Worm (Caenorhabditis elegans) whole organism, mixed stage, embryonic: ENCODE data around the gene clc-28.

Experiments used
- M03D4.4 ChIP-seq: sonication (generic microtip); optimal IDR thresholded peaks from 2 replicates; lab custom pipeline; 2017; ENCODE audit warnings: mild to moderate bottlenecking, missing genetic modification characterization, missing compliant biosample characterization
- bed-3 ChIP-seq: fragments of 200-800 bp; sonication (Bioruptor generic); optimal IDR thresholded peaks from 3 replicates; lab custom pipeline; 2018; ENCODE audit warnings: mild to moderate bottlenecking, missing genetic modification characterization, moderate library complexity, missing compliant biosample characterization
- blmp-1 ChIP-seq: fragments of 150-350 bp; optimal IDR thresholded peaks from 2 replicates; lab custom pipeline; 2014; ENCODE audit warnings: missing biosample characterization, missing genetic modification characterization
- ceh-39 ChIP-seq: fragments of 150-350 bp; optimal IDR thresholded peaks from 2 replicates; lab custom pipeline; 2014; ENCODE audit warnings: missing biosample characterization, missing genetic modification characterization
- ceh-43 ChIP-seq: fragments of 200-800 bp; sonication (Bioruptor generic); optimal IDR thresholded peaks from 2 replicates; lab custom pipeline; 2018; ENCODE audit warnings: mild to moderate bottlenecking, missing genetic modification characterization, moderate library complexity, missing compliant biosample characterization
- ceh-83 ChIP-seq: fragments of 200-800 bp; sonication (Bioruptor generic); optimal IDR thresholded peaks from 2 replicates; lab custom pipeline; 2018; ENCODE audit warnings: mild to moderate bottlenecking, missing genetic modification characterization, missing compliant biosample characterization
- ces-1 ChIP-seq: fragments of 150-350 bp; optimal IDR thresholded peaks from 2 replicates; lab custom pipeline; 2014; ENCODE audit warnings: missing biosample characterization, missing genetic modification reagents, missing genetic modification characterization
- cnd-1 ChIP-seq: fragments of 200-800 bp; sonication (Bioruptor generic); optimal IDR thresholded peaks from 2 replicates; lab custom pipeline; 2018; ENCODE audit warnings: mild to moderate bottlenecking, missing genetic modification characterization, missing compliant biosample characterization
- drap-1 ChIP-seq: fragments of 200-800 bp; sonication (Bioruptor generic); optimal IDR thresholded peaks from 3 replicates; lab custom pipeline; 2018; ENCODE audit warnings: mild to moderate bottlenecking, missing genetic modification characterization, missing compliant biosample characterization
- elt-1 ChIP-seq: sonication (generic microtip); optimal IDR thresholded peaks from 2 replicates; lab custom pipeline; 2017; ENCODE audit warnings: missing genetic modification characterization, mild to moderate bottlenecking, missing compliant biosample characterization, antibody characterized with exemption, moderate library complexity, borderline replicate concordance; ENCODE audit not compliant: insufficient read depth
- elt-3 ChIP-seq: fragments of 150-350 bp; optimal IDR thresholded peaks from 2 replicates; lab custom pipeline; 2014; ENCODE audit warnings: missing biosample characterization, missing genetic modification characterization
- flh-1 ChIP-seq: fragments of 200-800 bp; sonication (Bioruptor generic); optimal IDR thresholded peaks from 2 replicates; lab custom pipeline; 2018; ENCODE audit warnings: mild to moderate bottlenecking, missing genetic modification characterization, moderate library complexity, missing compliant biosample characterization
- ham-2 ChIP-seq: fragments of 200-800 bp; sonication (Bioruptor generic); optimal IDR thresholded peaks from 2 replicates; lab custom pipeline; 2018; ENCODE audit warnings: mild to moderate bottlenecking, missing genetic modification characterization, missing compliant biosample characterization
- hlh-1 ChIP-seq: fragments of 150-350 bp; optimal IDR thresholded peaks from 2 replicates; lab custom pipeline; 2014; ENCODE audit warnings: missing biosample characterization, missing genetic modification reagents, missing genetic modification characterization
- lin-13 ChIP-seq: fragments of 150-350 bp; optimal IDR thresholded peaks from 2 replicates; lab custom pipeline; 2014; ENCODE audit warnings: missing biosample characterization, missing genetic modification characterization
- lin-32 ChIP-seq: fragments of 200-800 bp; sonication (Bioruptor generic); optimal IDR thresholded peaks from 2 replicates; lab custom pipeline; 2018; ENCODE audit warnings: mild to moderate bottlenecking, missing genetic modification characterization, missing compliant biosample characterization
- lsy-2 ChIP-seq: fragments of 150-350 bp; optimal IDR thresholded peaks from 2 replicates; lab custom pipeline; 2014; ENCODE audit warnings: missing biosample characterization, missing genetic modification characterization
- mab-5 ChIP-seq: fragments of 150-350 bp; optimal IDR thresholded peaks from 2 replicates; lab custom pipeline; 2014; ENCODE audit warnings: missing biosample characterization, missing genetic modification characterization
- mep-1 ChIP-seq: fragments of 150-350 bp; optimal IDR thresholded peaks from 2 replicates; lab custom pipeline; 2017; ENCODE audit warnings: missing biosample characterization, missing genetic modification reagents, missing genetic modification characterization, inconsistent platforms
- mls-2 ChIP-seq: sonication (generic microtip); optimal IDR thresholded peaks from 2 replicates; lab custom pipeline; 2016; ENCODE audit warnings: mild to moderate bottlenecking, missing genetic modification characterization, moderate library complexity, missing compliant biosample characterization
- nhr-12 ChIP-seq: fragments of 150-350 bp; optimal IDR thresholded peaks from 2 replicates; lab custom pipeline; 2014; ENCODE audit warnings: missing biosample characterization, missing genetic modification characterization
- nhr-2 ChIP-seq: fragments of 150-350 bp; optimal IDR thresholded peaks from 2 replicates; lab custom pipeline; 2014; ENCODE audit warnings: missing biosample characterization, missing genetic modification characterization
- nhr-237 ChIP-seq: fragments of 150-350 bp; optimal IDR thresholded peaks from 2 replicates; lab custom pipeline; 2014; ENCODE audit warnings: missing biosample characterization, missing genetic modification characterization
- nhr-28 ChIP-seq: fragments of 150-350 bp; optimal IDR thresholded peaks from 2 replicates; lab custom pipeline; 2014; ENCODE audit warnings: missing biosample characterization, missing genetic modification characterization
- nhr-76 ChIP-seq: sonication (generic microtip); optimal IDR thresholded peaks from 2 replicates; lab custom pipeline; 2017; ENCODE audit warnings: missing biosample characterization, missing genetic modification characterization
- pha-4 ChIP-seq: fragments of 150-350 bp; optimal IDR thresholded peaks from 2 replicates; lab custom pipeline; 2018; ENCODE audit warnings: missing biosample characterization, missing genetic modification reagents, missing genetic modification characterization
- sem-2 ChIP-seq: fragments of 200-800 bp; sonication (Bioruptor generic); optimal IDR thresholded peaks from 2 replicates; lab custom pipeline; 2018; ENCODE audit warnings: mild to moderate bottlenecking, missing genetic modification characterization, missing compliant biosample characterization
- snpc-4 ChIP-seq: fragments of 150-350 bp; optimal IDR thresholded peaks from 2 replicates; lab custom pipeline; 2014; ENCODE audit warnings: missing biosample characterization, missing genetic modification characterization
- sptf-1 ChIP-seq: sonication (generic microtip); optimal IDR thresholded peaks from 2 replicates; lab custom pipeline; 2017; ENCODE audit warnings: mild to moderate bottlenecking, missing genetic modification characterization, moderate library complexity, missing compliant biosample characterization
- tbx-8 ChIP-seq: fragments of 200-800 bp; sonication (Bioruptor generic); optimal IDR thresholded peaks from 2 replicates; lab custom pipeline; 2018; ENCODE audit warnings: mild to moderate bottlenecking, missing genetic modification characterization, moderate library complexity, missing compliant biosample characterization
- unc-120 ChIP-seq: sonication (generic microtip); optimal IDR thresholded peaks from 2 replicates; lab custom pipeline; 2017; ENCODE audit warnings: missing genetic modification characterization, missing compliant biosample characterization; ENCODE audit not compliant: poor library complexity, severe bottlenecking
- unc-39 ChIP-seq: fragments of 150-350 bp; optimal IDR thresholded peaks from 2 replicates; lab custom pipeline; 2014; ENCODE audit warnings: missing biosample characterization, missing genetic modification characterization
- unc-62 ChIP-seq: fragments of 150-350 bp; optimal IDR thresholded peaks from 2 replicates; lab custom pipeline; 2014; ENCODE audit warnings: missing biosample characterization, missing genetic modification reagents, missing genetic modification characterization
- zip-8 ChIP-seq: fragments of 150-350 bp; optimal IDR thresholded peaks from 2 replicates; lab custom pipeline; 2014; ENCODE audit warnings: missing biosample characterization, missing genetic modification characterization
- ztf-11 ChIP-seq: fragments of 150-350 bp; optimal IDR thresholded peaks from 2 replicates; lab custom pipeline; 2014; ENCODE audit warnings: missing biosample characterization, missing genetic modification characterization

The clc-28 gene

DNA sequence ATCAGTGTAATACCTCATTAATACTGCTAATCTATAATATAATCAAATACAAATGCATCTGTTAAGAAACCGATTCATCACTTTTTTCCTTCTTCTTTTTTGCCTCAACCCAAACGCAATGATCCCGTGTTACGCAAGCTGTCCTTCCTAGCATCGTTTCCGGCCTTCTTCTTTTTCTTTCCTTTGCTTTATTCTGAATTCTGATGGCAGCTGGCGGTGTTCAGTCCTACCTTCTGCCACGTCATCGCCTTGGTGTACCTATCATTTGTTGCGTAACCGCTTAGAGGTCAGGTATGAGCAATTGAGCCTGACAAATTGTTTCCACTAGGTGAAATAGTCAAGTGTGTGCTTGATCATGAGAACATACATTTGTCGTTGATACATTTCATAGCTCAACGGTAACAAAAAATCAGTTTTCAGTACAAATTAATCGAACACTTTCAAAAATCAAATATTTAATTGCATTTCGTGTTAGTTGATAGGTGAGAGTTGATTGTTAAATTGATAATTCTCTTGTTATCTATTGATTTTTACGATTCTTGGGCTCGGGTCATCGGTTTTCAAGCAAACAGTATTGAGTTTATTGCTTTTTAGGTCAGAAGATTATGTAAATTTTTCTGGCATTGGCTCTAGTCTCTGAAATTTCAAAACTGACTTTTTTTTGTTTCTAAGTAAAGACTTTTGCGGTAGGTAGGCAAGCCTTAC, 40.9 kb downstream of the clc-28 start:
- TF ChIP-seq ham-2 (GFP tag; lab: Kevin White, UChicago) (no peak), pha-4 (no peak), elt-1 (tag; lab: Kevin White, UChicago) (no peak), elt-3 (tag; lab: Kevin White, UChicago) (no peak), tbx-8 (GFP tag; lab: Kevin White, UChicago) (no peak), mep-1 (tag; lab: Kevin White, UChicago) (no peak), unc-39 (tag; lab: Kevin White, UChicago) (no peak), unc-62 (GFP tag; lab: Kevin White, UChicago) (peak; percentile 3), snpc-4 (tag; lab: Kevin White, UChicago) (no peak), nhr-2 (tag; lab: Kevin White, UChicago) (peak; percentile 90), drap-1 (GFP tag; lab: Kevin White, UChicago) (no peak), sptf-1 (tag; lab: Kevin White, UChicago) (peak; percentile 35), nhr-28 (tag; lab: Kevin White, UChicago) (no peak), flh-1 (no peak), zip-8 (tag; lab: Kevin White, UChicago) (peak; percentile 93), cnd-1 (tag; lab: Kevin White, UChicago) (peak; percentile 79), M03D4.4 (no peak), mls-2 (peak; percentile 24), nhr-237 (no peak), bed-3 (GFP tag; lab: Kevin White, UChicago) (no peak), ceh-43 (no peak), mab-5 (tag; lab: Kevin White, UChicago) (no peak), lin-32 (no peak), blmp-1 (no peak), ces-1 (GFP tag; lab: Kevin White, UChicago) (no peak), nhr-76 (tag; lab: Kevin White, UChicago) (no peak), lin-13 (no peak), unc-120 (tag; lab: Kevin White, UChicago) (no peak), ztf-11 (tag; lab: Kevin White, UChicago) (no peak), hlh-1 (tag; lab: Kevin White, UChicago) (no peak), ceh-39 (tag; lab: Kevin White, UChicago) (no peak), ceh-83 (no peak), sem-2 (GFP tag; lab: Kevin White, UChicago) (no peak), nhr-12 (tag; lab: Kevin White, UChicago) (no peak), lsy-2 (tag; lab: Kevin White, UChicago) (no peak)
- TF ChIP-seq, all 35 proteins: peak for 6

DNA sequence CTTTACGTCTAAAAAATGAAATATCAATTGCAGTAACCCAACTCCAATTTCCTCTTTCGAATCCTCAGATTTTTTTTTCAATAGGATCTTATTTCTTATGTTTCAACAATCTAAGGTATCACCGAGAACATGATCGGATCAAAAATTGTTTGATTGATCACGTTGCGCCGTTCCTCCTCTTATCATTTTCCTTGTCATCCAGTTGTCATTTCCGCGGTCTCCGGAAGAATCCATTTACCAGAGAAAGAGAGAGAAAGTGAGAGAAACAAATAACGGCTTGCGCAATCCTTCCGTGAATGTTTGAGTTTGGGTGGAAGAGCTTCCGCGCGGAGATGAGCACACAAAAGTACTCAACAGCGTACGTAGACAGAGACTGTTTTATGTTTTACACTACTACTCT, 46.0 kb downstream of the clc-28 start:
- TF ChIP-seq mls-2, result no peak
- TF ChIP-seq unc-120 (tag; lab: Kevin White, UChicago), result no peak
- TF ChIP-seq blmp-1, result peak; percentile 44
- TF ChIP-seq unc-62 (GFP tag; lab: Kevin White, UChicago), result peak; percentile 77
- TF ChIP-seq cnd-1 (tag; lab: Kevin White, UChicago), result no peak
- no peak for TF ChIP-seq elt-1 (tag; lab: Kevin White, UChicago)
- TF ChIP-seq lsy-2 (tag; lab: Kevin White, UChicago), result no peak
- TF ChIP-seq zip-8 (tag; lab: Kevin White, UChicago), result peak; percentile 13

- TF ChIP-seq sem-2 (GFP tag; lab: Kevin White, UChicago) (no peak), unc-62 (GFP tag; lab: Kevin White, UChicago) (peak; percentile 11), elt-1 (tag; lab: Kevin White, UChicago) (peak; percentile 11), elt-3 (tag; lab: Kevin White, UChicago) (peak; percentile 22)
- TF ChIP-seq, all 35 proteins: peak for 3
These were observed 47.8 kb downstream of the clc-28 start for ce11 chrIII:8291268-8292032.
